Fruit fly (Drosophila melanogaster) whole organism, prepupa: ENCODE data around the gene Rph.
A peak's percentile ranks its signal among the peaks of the same experiment; 100 is the strongest.

ENCODE experiments used
- CG10631 ChIP-seq: fragments of 200-800 bp; sonication (Bioruptor generic); optimal IDR thresholded peaks from 2 replicates; lab custom pipeline; 2016; ENCODE audit warnings: missing biosample characterization, missing genetic modification characterization
- CG11294 ChIP-seq: fragments of 200-800 bp; sonication (Bioruptor generic); IDR thresholded peaks from 2 replicates; pipeline ENCODE4 v1.3.6; 2022; ENCODE audit warnings: missing biosample characterization, missing genetic modification characterization
- CG11762 ChIP-seq: fragments of 200-800 bp; sonication (Bioruptor generic); optimal IDR thresholded peaks from 3 replicates; lab custom pipeline; 2016; ENCODE audit warnings: missing biosample characterization, missing genetic modification characterization; ENCODE audit not compliant: insufficient read depth
- CG15336 ChIP-seq: fragments of 200-800 bp; sonication (Bioruptor generic); IDR thresholded peaks from 2 replicates; pipeline ENCODE4 v1.3.6; 2022; ENCODE audit warnings: missing biosample characterization, missing genetic modification characterization
- CG3032 ChIP-seq: fragments of 200-800 bp; optimal IDR thresholded peaks from 2 replicates; lab custom pipeline; 2019; ENCODE audit warnings: missing biosample characterization, mild to moderate bottlenecking, missing genetic modification characterization, moderate library complexity
- CG31627 ChIP-seq: fragments of 200-800 bp; sonication (Bioruptor generic); optimal IDR thresholded peaks from 3 replicates; lab custom pipeline; 2016; ENCODE audit warnings: missing biosample characterization, missing genetic modification characterization
- CG32006 ChIP-seq: fragments of 200-800 bp; sonication (Bioruptor generic); optimal IDR thresholded peaks from 3 replicates; lab custom pipeline; 2017; ENCODE audit warnings: missing biosample characterization, mild to moderate bottlenecking, missing genetic modification characterization
- CG34406 ChIP-seq: fragments of 200-800 bp; sonication (Bioruptor generic); optimal IDR thresholded peaks from 3 replicates; lab custom pipeline; 2016; ENCODE audit warnings: missing biosample characterization, missing genetic modification characterization
- CG3919 ChIP-seq: fragments of 200-800 bp; sonication (Bioruptor generic); optimal IDR thresholded peaks from 3 replicates; lab custom pipeline; 2016; ENCODE audit warnings: missing biosample characterization, missing genetic modification characterization
- CG4318 ChIP-seq: fragments of 200-800 bp; sonication (Bioruptor generic); optimal IDR thresholded peaks from 3 replicates; lab custom pipeline; 2017; ENCODE audit warnings: missing biosample characterization, mild to moderate bottlenecking, missing genetic modification characterization
- CG6163 ChIP-seq: fragments of 200-800 bp; sonication (Bioruptor generic); IDR thresholded peaks from 3 replicates; pipeline ENCODE4 v1.3.6; 2022; ENCODE audit warnings: missing biosample characterization, missing genetic modification characterization
- CG6792 ChIP-seq: fragments of 200-800 bp; sonication (Bioruptor generic); optimal IDR thresholded peaks from 3 replicates; lab custom pipeline; 2016; ENCODE audit warnings: missing biosample characterization, missing genetic modification characterization
- CG6854 ChIP-seq: fragments of 200-800 bp; sonication (Bioruptor generic); optimal IDR thresholded peaks from 2 replicates; lab custom pipeline; 2017; ENCODE audit warnings: missing biosample characterization, mild to moderate bottlenecking, missing genetic modification characterization
- CG7368 ChIP-seq: fragments of 200-800 bp; sonication (Bioruptor generic); optimal IDR thresholded peaks from 3 replicates; lab custom pipeline; 2016; ENCODE audit warnings: missing biosample characterization, missing genetic modification characterization
- CG8119 ChIP-seq: fragments of 200-800 bp; sonication (Bioruptor generic); IDR thresholded peaks from 3 replicates; pipeline ENCODE4 v1.3.6; 2022; ENCODE audit warnings: missing biosample characterization, missing genetic modification characterization
- CG8319 ChIP-seq: fragments of 200-800 bp; sonication (Bioruptor generic); optimal IDR thresholded peaks from 3 replicates; lab custom pipeline; 2016; ENCODE audit warnings: missing biosample characterization, missing genetic modification characterization
- CG8632 ChIP-seq: fragments of 200-800 bp; sonication (Bioruptor generic); optimal IDR thresholded peaks from 3 replicates; lab custom pipeline; 2016; ENCODE audit warnings: missing biosample characterization, missing genetic modification characterization
- Eip78C ChIP-seq: fragments of 200-800 bp; sonication (Bioruptor generic); peaks from one replicate; lab custom pipeline; 2016; ENCODE audit warnings: missing biosample characterization, missing genetic modification characterization
- Eip93F ChIP-seq: fragments of 200-800 bp; sonication (Bioruptor generic); optimal IDR thresholded peaks from 2 replicates; lab custom pipeline; 2016; ENCODE audit warnings: missing biosample characterization, mild to moderate bottlenecking, missing genetic modification characterization
- Gug ChIP-seq: fragments of 200-800 bp; sonication (Bioruptor generic); IDR thresholded peaks from 2 replicates; pipeline ENCODE4 v1.3.6; 2022; ENCODE audit warnings: missing biosample characterization, missing genetic modification characterization
- Hr4 ChIP-seq: fragments of 200-800 bp; sonication (Bioruptor generic); optimal IDR thresholded peaks from 3 replicates; lab custom pipeline; 2016; ENCODE audit warnings: missing biosample characterization, missing genetic modification characterization
- Met ChIP-seq: fragments of 200-800 bp; sonication (Bioruptor generic); optimal IDR thresholded peaks from 3 replicates; lab custom pipeline; 2016; ENCODE audit warnings: missing biosample characterization, missing genetic modification characterization
- OdsH ChIP-seq: fragments of 200-800 bp; sonication (Bioruptor generic); optimal IDR thresholded peaks from 3 replicates; lab custom pipeline; 2016; ENCODE audit warnings: missing biosample characterization, missing genetic modification characterization
- Smox ChIP-seq: fragments of 200-800 bp; sonication (Bioruptor generic); optimal IDR thresholded peaks from 3 replicates; lab custom pipeline; 2016; ENCODE audit warnings: missing biosample characterization, missing genetic modification characterization
- Sox102F ChIP-seq: fragments of 200-800 bp; sonication (Bioruptor generic); optimal IDR thresholded peaks from 2 replicates; lab custom pipeline; 2016; ENCODE audit warnings: missing biosample characterization, mild to moderate bottlenecking, missing genetic modification characterization
- Sox15 ChIP-seq: fragments of 200-800 bp; sonication (Bioruptor generic); optimal IDR thresholded peaks from 3 replicates; lab custom pipeline; 2016; ENCODE audit warnings: missing biosample characterization, missing genetic modification characterization
- achi ChIP-seq: fragments of 200-800 bp; sonication (Bioruptor generic); optimal IDR thresholded peaks from 3 replicates; lab custom pipeline; 2016; ENCODE audit warnings: missing biosample characterization, missing genetic modification characterization
- acj6 ChIP-seq: fragments of 200-800 bp; sonication (Bioruptor generic); optimal IDR thresholded peaks from 3 replicates; lab custom pipeline; 2016; ENCODE audit warnings: missing biosample characterization, missing genetic modification characterization
- cyc ChIP-seq: fragments of 200-800 bp; sonication (Bioruptor generic); optimal IDR thresholded peaks from 3 replicates; lab custom pipeline; 2016; ENCODE audit warnings: missing biosample characterization, missing genetic modification characterization
- dac ChIP-seq: fragments of 200-800 bp; sonication (Bioruptor generic); optimal IDR thresholded peaks from 2 replicates; lab custom pipeline; 2017; ENCODE audit warnings: missing biosample characterization, mild to moderate bottlenecking, missing genetic modification characterization
- dsx ChIP-seq: fragments of 200-800 bp; optimal IDR thresholded peaks from 3 replicates; lab custom pipeline; 2019; ENCODE audit warnings: missing biosample characterization, mild to moderate bottlenecking, missing genetic modification characterization, moderate library complexity; ENCODE audit not compliant: poor library complexity, severe bottlenecking
- eg ChIP-seq: fragments of 200-800 bp; sonication (Bioruptor generic); IDR thresholded peaks from 3 replicates; pipeline ENCODE4 v1.3.6; 2022; ENCODE audit warnings: missing biosample characterization, missing genetic modification characterization
- esn ChIP-seq: fragments of 200-800 bp; sonication (Bioruptor generic); optimal IDR thresholded peaks from 2 replicates; lab custom pipeline; 2016; ENCODE audit warnings: missing biosample characterization, mild to moderate bottlenecking, missing genetic modification characterization, moderate library complexity
- fd85E ChIP-seq: fragments of 200-800 bp; sonication (Bioruptor generic); optimal IDR thresholded peaks from 3 replicates; lab custom pipeline; 2016; ENCODE audit warnings: missing biosample characterization, missing genetic modification characterization
- lz ChIP-seq: fragments of 200-800 bp; sonication (Bioruptor generic); optimal IDR thresholded peaks from 3 replicates; lab custom pipeline; 2016; ENCODE audit warnings: missing biosample characterization, missing genetic modification characterization
- net ChIP-seq: fragments of 200-800 bp; sonication (Bioruptor generic); optimal IDR thresholded peaks from 3 replicates; lab custom pipeline; 2016; ENCODE audit warnings: missing biosample characterization, missing genetic modification characterization
- pdm3 ChIP-seq: fragments of 200-800 bp; sonication (Bioruptor generic); optimal IDR thresholded peaks from 3 replicates; lab custom pipeline; 2016; ENCODE audit warnings: missing biosample characterization, missing genetic modification characterization
- salr ChIP-seq, 2 experiments: fragments of 200-800 bp; sonication (Bioruptor generic); optimal IDR thresholded peaks; 3 replicates each; lab custom pipeline; 2016 to 2018; ENCODE audit warnings: missing biosample characterization in 2 of 2, missing genetic modification characterization in 2 of 2, mild to moderate bottlenecking in 1 of 2
- ss ChIP-seq, 2 experiments: fragments of 200-800 bp; sonication (Bioruptor generic); optimal IDR thresholded peaks; 2 replicates in 1 of 2; 3 replicates in 1 of 2; lab custom pipeline; 2017 to 2018; ENCODE audit warnings: mild to moderate bottlenecking in 2 of 2, missing biosample characterization in 2 of 2, missing genetic modification characterization in 2 of 2, moderate library complexity in 1 of 2
- svp ChIP-seq: fragments of 200-800 bp; sonication (Bioruptor generic); peaks from one replicate; lab custom pipeline; 2016; ENCODE audit warnings: missing biosample characterization, missing genetic modification characterization
- topi ChIP-seq: fragments of 200-800 bp; sonication (Bioruptor generic); optimal IDR thresholded peaks from 3 replicates; lab custom pipeline; 2016; ENCODE audit warnings: missing biosample characterization, missing genetic modification characterization
- vri ChIP-seq: fragments of 200-800 bp; sonication (Bioruptor generic); optimal IDR thresholded peaks from 3 replicates; lab custom pipeline; 2016; ENCODE audit warnings: missing biosample characterization, mild to moderate bottlenecking, missing genetic modification characterization

The Rph gene

dm6 chrX:10784812-10785638 lies 27.6 kb upstream of the Rph start:
- TF ChIP-seq acj6 (no peak), CG6854 (GFP tag; lab: Kevin White, UChicago) (no peak), topi (no peak), Hr4 (GFP tag; lab: Kevin White, UChicago) (peak; percentile 13), cyc (GFP tag; lab: Kevin White, UChicago) (no peak), Met (GFP tag; lab: Kevin White, UChicago) (no peak), Smox (no peak), dsx (GFP tag; lab: Kevin White, UChicago) (no peak), dac (GFP tag; lab: Kevin White, UChicago) (no peak), eg (no peak), Sox102F (GFP tag; lab: Kevin White, UChicago) (no peak), pdm3 (no peak), CG4318 (GFP tag; lab: Kevin White, UChicago) (peak; percentile 20), vri (peak; percentile 77), CG3919 (GFP tag; lab: Kevin White, UChicago) (no peak), CG7368 (GFP tag; lab: Kevin White, UChicago) (no peak), Eip78C (GFP tag; lab: Kevin White, UChicago) (peak; percentile 47), CG8119 (GFP tag; lab: Robert Waterston, UW) (peak; percentile 29; the same call in 1 of the 3 replicates), achi (GFP tag; lab: Kevin White, UChicago) (no peak), CG8319 (GFP tag; lab: Kevin White, UChicago) (no peak), CG32006 (GFP tag; lab: Kevin White, UChicago) (peak; percentile 49), CG3032 (tag; lab: Kevin White, UChicago) (no peak), CG34406 (GFP tag; lab: Kevin White, UChicago) (no peak), CG6792 (GFP tag; lab: Kevin White, UChicago) (no peak), OdsH (GFP tag; lab: Kevin White, UChicago) (peak; percentile 20), fd85E (GFP tag; lab: Kevin White, UChicago) (no peak), Gug (GFP tag; lab: Robert Waterston, UW) (no peak), CG15336 (GFP tag; lab: Robert Waterston, UW) (no peak), CG31627 (no peak), CG11762 (GFP tag; lab: Kevin White, UChicago) (peak; percentile 19), ss (GFP tag; optimal IDR thresholded peaks at IDR 0.05; lab: Kevin White, UChicago) (no peak), lz (GFP tag; lab: Kevin White, UChicago) (no peak), CG10631 (GFP tag; lab: Kevin White, UChicago) (no peak), net (no peak)
- TF ChIP-seq, all 60 proteins: peak for 8

- TF ChIP-seq CG7368 (GFP tag; lab: Kevin White, UChicago) (no peak), CG4318 (GFP tag; lab: Kevin White, UChicago) (no peak), vri (peak; percentile 95), CG8632 (GFP tag; lab: Kevin White, UChicago) (no peak), esn (GFP tag; lab: Kevin White, UChicago) (no peak), CG3919 (GFP tag; lab: Kevin White, UChicago) (no peak), svp (GFP tag; lab: Kevin White, UChicago) (peak; percentile 75), Eip93F (GFP tag; lab: Kevin White, UChicago) (peak; percentile 29), Sox102F (GFP tag; lab: Kevin White, UChicago) (peak; percentile 47), Eip78C (GFP tag; lab: Kevin White, UChicago) (peak; percentile 77), CG15336 (GFP tag; lab: Robert Waterston, UW) (no peak; the same call in 1 of the 2 replicates), Hr4 (GFP tag; lab: Kevin White, UChicago) (no peak), CG6163 (peak; percentile 35; the same call in 1 of the 3 replicates), Met (GFP tag; lab: Kevin White, UChicago) (peak; percentile 13), salr (GFP tag; optimal IDR thresholded peaks at IDR 0.05; lab: Kevin White, UChicago) (no peak), CG6854 (GFP tag; lab: Kevin White, UChicago) (peak; percentile 43), CG11294 (GFP tag; lab: Robert Waterston, UW) (no peak), Sox15 (no peak)
Observed at dm6 chrX:10784330-10784778, 26.9 kb upstream of the Rph start.
